Worm (Caenorhabditis elegans) whole organism, L4/young adult: ENCODE data around the gene srx-115.

Experiments used
- W03F9.2 ChIP-seq: fragments of 150-350 bp; optimal IDR thresholded peaks from 2 replicates; lab custom pipeline; 2014; ENCODE audit warnings: missing biosample characterization, missing genetic modification characterization
- dao-5 ChIP-seq: sonication (generic microtip); optimal IDR thresholded peaks from 2 replicates; lab custom pipeline; 2016; ENCODE audit warnings: missing genotype, missing genetic modification characterization, moderate library complexity, missing compliant biosample characterization
- him-1 ChIP-seq: sonication (generic microtip); optimal IDR thresholded peaks from 2 replicates; lab custom pipeline; 2016; ENCODE audit warnings: missing genotype, missing genetic modification reagents, missing genetic modification characterization, missing compliant biosample characterization

DNA sequence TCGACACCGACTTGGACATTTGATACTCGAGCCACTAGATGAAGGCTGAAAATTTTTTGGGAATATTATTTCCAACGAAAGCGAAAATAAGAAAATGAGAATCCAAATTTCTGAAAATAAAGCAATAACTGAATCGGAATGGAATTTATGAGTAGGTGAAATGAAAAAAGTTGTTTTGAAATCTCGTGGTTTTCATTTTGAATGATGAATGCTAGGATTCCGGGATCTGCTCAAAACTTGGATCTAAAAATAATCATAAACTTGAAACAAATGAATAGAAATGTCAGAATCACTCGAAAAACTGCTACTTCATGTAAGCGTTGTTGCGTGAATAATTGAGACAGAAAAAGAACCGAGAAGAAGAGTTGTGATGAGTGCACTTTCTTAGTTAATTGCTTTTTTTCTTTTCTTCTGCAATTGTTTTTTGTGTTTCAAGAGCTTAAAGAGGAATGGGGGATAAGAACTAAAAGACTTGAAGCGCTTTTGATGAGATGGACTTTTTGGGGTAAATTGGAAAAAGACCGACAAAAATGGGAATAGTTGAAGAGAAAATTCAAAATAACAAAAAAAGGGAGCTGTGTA lies 29.4 kb downstream of the srx-115 start, which contains the start of gene magu-2:
- no peak for TF ChIP-seq him-1 (tag; lab: Kevin White, UChicago)
- no peak for TF ChIP-seq dao-5 (tag; lab: Kevin White, UChicago)
- TF ChIP-seq W03F9.2 (tag; lab: Kevin White, UChicago) = no peak
